Worm (Caenorhabditis elegans) whole organism, L2 larva: ENCODE data around the gene srw-62.
A peak's percentile ranks its signal among the peaks of the same experiment; 100 is the strongest.

Experiments
- F13H6.1 ChIP-seq: sonication (generic microtip); optimal IDR thresholded peaks from 2 replicates; lab custom pipeline; 2016; ENCODE audit warnings: missing genetic modification characterization, missing compliant biosample characterization
- ceh-82 ChIP-seq: fragments of 150-350 bp; optimal IDR thresholded peaks from 2 replicates; lab custom pipeline; 2014; ENCODE audit warnings: missing biosample characterization, missing genetic modification characterization
- elt-3 ChIP-seq: sonication (generic microtip); optimal IDR thresholded peaks from 2 replicates; lab custom pipeline; 2017; ENCODE audit warnings: missing biosample characterization, missing genetic modification characterization
- lsy-2 ChIP-seq, 2 experiments: fragments of 150-350 bp in 1 of 2; sonication (generic microtip) in 1 of 2; optimal IDR thresholded peaks; 2 replicates each; lab custom pipeline; 2014 to 2017; ENCODE audit warnings: missing biosample characterization in 2 of 2, missing genetic modification characterization in 2 of 2
- nhr-25 ChIP-seq: fragments of 150-350 bp; sonication (generic microtip); optimal IDR thresholded peaks from 3 replicates; lab custom pipeline; 2014; ENCODE audit warnings: missing biosample characterization, missing genetic modification characterization
- zag-1 ChIP-seq: fragments of 150-350 bp; optimal IDR thresholded peaks from 2 replicates; lab custom pipeline; 2014; ENCODE audit warnings: missing biosample characterization, missing genetic modification characterization

- TF ChIP-seq elt-3 (tag; lab: Kevin White, UChicago) (no peak), nhr-25 (tag; lab: Kevin White, UChicago) (peak; percentile 58), lsy-2 (tag; optimal IDR thresholded peaks at IDR 0.05; lab: Kevin White, UChicago) (no peak), F13H6.1 (no peak), zag-1 (tag; lab: Kevin White, UChicago) (no peak), ceh-82 (no peak)
Observed at ce11 chrII:7789605-7790004, 35.6 kb upstream of the srw-62 start.
